Worm (Caenorhabditis elegans): Measurements from ENCODE around the gene R12H7.4.

Gene R12H7.4

DNA sequence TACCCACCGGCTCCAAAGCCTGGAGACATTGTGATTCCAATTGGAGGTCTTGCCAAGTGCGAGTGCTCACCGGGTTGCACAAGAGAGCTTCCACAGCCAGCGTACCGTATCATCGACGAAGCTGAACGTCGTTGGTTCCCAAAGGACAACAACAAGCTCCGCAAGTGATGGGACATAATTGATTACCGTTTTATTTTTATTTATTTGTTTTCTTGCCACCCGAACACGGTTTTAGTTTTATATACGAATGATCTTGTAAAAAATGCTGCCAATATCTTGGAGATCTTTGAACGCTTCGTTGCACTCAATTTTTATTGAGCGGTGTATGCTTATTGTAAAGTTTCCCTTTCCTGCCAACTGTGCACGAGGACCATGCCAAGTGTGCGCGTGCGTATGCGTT is 21.3 kb downstream of the R12H7.4 start, which contains the start of gene K08H2.4:
Gene K08H2.4, plus strand, starts transcription at position 301 of the 400 bp plus-strand sequence.
- TF ChIP-seq ztf-23 (GFP tag; IDR thresholded peaks at IDR 0.05) (no peak), tab-1 (GFP tag; IDR thresholded peaks at IDR 0.05) (no peak), flt-1 (GFP tag; IDR thresholded peaks at IDR 0.05) (no peak), ref-1 (GFP tag; conservative IDR thresholded peaks at IDR 0.05) (no peak), med-1 (GFP tag; optimal IDR thresholded peaks at IDR 0.05; ENCODE audit: insufficient read depth) (no peak)

DNA sequence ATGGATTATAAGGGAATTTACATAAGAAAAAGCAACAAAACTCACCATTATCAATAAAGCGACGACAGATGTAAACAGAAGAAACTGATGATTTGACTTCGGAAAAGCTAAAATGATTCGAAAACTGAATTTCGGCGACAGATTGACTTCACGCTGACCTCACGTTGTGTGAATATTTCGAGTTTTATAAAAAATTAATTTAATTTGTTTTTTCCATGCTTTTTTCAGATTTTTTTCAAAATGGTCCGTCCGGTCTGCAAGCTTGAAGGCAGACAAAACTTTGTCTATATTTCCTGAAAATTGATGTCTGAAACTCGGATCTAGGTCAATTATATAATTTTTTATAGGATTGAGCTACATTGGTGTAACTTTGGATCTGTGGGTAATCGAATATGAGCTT is 25.3 kb downstream of the R12H7.4 start, which contains the start of gene K08H2.5:
Gene K08H2.5, minus strand, starts transcription at position 101 of the 400 bp plus-strand sequence.
- no peak for TF ChIP-seq med-1 (GFP tag; optimal IDR thresholded peaks at IDR 0.05; ENCODE audit: insufficient read depth)
- no peak for TF ChIP-seq ztf-23 (GFP tag; IDR thresholded peaks at IDR 0.05)
- TF ChIP-seq klf-2 (GFP tag; conservative IDR thresholded peaks at IDR 0.05) = no peak
- no peak for TF ChIP-seq tab-1 (GFP tag; IDR thresholded peaks at IDR 0.05)
- TF ChIP-seq flt-1 (GFP tag; IDR thresholded peaks at IDR 0.05) = no peak
- TF ChIP-seq ref-1 (GFP tag; conservative IDR thresholded peaks at IDR 0.05) = no peak
- TF ChIP-seq T22C8.4 (GFP tag; IDR thresholded peaks at IDR 0.05) = no peak
- no peak for TF ChIP-seq cog-1 (tag; optimal IDR thresholded peaks at IDR 0.05)

DNA sequence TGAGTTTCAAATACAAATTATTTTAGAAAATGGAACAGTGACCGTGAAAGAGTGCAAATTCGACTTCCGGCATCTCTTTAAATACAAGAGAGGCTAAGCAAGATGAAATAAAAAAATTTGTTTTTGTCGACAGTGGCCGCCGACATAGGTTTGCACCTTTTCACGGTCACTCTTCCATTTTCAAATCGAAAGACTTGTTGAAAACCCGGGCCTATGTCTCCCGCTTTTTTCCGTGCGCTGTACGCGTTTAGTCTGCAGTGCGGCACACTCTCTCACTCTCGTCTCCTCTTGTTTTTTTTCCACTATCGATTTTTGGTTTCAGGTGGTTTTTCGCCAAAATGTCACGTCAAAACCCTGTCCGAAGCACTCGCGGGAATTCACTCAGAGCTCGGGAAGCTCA is 28.2 kb downstream of the R12H7.4 start, which contains the start of gene hpl-1:
Gene hpl-1, plus strand, starts transcription at position 301 of the 400 bp plus-strand sequence.
- TF ChIP-seq ref-1 (GFP tag; conservative IDR thresholded peaks at IDR 0.05) (no peak), klf-2 (GFP tag; conservative IDR thresholded peaks at IDR 0.05) (no peak)

DNA sequence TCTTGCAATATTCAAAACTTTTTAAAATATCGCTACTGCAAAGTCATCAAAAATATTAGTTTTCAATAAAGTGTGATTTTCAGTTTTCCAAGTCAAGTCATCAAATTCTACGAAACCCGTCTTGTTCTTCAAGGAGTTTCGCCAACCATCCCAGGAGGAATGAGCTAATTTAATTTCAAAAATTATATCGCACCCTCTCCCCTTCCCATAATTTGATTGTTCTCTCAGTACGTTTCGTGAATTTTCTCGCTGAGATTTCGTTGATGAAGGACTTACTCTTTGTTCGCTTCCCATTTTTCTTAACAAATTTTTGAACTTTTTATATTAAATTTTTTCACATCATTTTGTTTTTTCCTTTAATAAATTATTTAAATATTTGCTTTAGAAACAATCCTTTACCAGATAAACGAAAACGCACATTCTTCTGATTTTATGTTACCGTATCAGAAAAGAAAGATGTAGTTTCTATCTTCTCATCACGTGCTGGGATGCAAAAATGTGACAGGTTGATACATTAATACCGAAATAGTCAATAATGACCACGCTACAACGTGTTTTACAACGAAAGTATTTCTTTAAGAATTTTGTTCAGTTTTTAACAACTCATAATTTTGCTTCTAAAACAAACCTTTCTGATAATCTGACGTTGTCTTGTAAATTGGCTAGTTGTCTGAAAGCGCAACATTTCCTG is 29.9 kb downstream of the R12H7.4 start:
- no peak for TF ChIP-seq flt-1 (GFP tag; IDR thresholded peaks at IDR 0.05)
- no peak for TF ChIP-seq med-1 (GFP tag; optimal IDR thresholded peaks at IDR 0.05; ENCODE audit: insufficient read depth)
- TF ChIP-seq ref-1 (GFP tag; conservative IDR thresholded peaks at IDR 0.05) = no peak
- TF ChIP-seq cog-1 (tag; optimal IDR thresholded peaks at IDR 0.05) = no peak
- TF ChIP-seq tab-1 (GFP tag; IDR thresholded peaks at IDR 0.05) = no peak
- no peak for TF ChIP-seq ztf-29 (GFP tag; IDR thresholded peaks at IDR 0.05)

DNA sequence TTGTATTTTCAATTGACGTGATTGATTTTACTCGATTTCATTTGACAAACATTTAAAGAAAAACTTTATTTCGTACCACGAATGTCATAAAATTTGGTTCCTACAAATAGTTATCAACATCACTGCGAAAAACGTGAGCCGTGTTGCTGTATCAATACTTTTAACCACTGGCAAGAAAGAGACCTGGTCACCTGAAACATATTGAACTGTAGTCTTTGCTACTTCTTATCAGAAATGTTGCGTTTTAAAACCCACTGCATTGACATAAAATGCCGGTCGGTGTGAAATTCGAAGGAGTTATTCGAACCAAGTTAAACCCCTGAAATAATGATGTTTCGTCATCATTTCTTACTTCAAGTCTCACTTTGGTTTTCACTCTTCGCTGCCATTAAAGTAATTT is 30.7 kb downstream of the R12H7.4 start:
- no peak for TF ChIP-seq ztf-29 (GFP tag; IDR thresholded peaks at IDR 0.05)
- TF ChIP-seq klf-2 (GFP tag; conservative IDR thresholded peaks at IDR 0.05) = no peak
- no peak for TF ChIP-seq cog-1 (tag; optimal IDR thresholded peaks at IDR 0.05)
- TF ChIP-seq ztf-23 (GFP tag; IDR thresholded peaks at IDR 0.05) = no peak
- TF ChIP-seq T22C8.4 (GFP tag; IDR thresholded peaks at IDR 0.05) = no peak
- no peak for TF ChIP-seq ref-1 (GFP tag; conservative IDR thresholded peaks at IDR 0.05)
- no peak for TF ChIP-seq med-1 (GFP tag; optimal IDR thresholded peaks at IDR 0.05; ENCODE audit: insufficient read depth)
- TF ChIP-seq flt-1 (GFP tag; IDR thresholded peaks at IDR 0.05) = no peak
- TF ChIP-seq tab-1 (GFP tag; IDR thresholded peaks at IDR 0.05) = no peak

DNA sequence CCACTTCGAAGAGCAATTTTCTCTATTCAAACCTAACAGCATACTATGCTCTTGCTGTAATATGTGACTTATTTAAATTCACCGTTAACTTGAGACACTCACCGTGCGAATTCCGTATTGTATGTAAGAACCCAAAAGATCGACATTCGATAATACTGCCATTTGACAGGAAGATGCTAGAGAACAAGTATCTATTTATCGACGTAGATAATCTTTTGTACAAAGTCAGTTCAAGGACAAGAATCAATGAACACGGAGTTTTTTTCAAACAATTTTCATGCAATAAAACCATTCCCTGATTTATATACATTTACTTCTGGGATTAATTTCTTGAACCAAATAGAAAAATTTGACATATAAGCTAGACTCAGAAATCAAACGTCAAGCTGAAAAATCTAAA is 31.4 kb downstream of the R12H7.4 start, which contains the start of gene K08H2.7:
Gene K08H2.7, minus strand, starts transcription at position 173 of the 400 bp plus-strand sequence.
- TF ChIP-seq ztf-29 (GFP tag; IDR thresholded peaks at IDR 0.05) (no peak), ztf-23 (GFP tag; IDR thresholded peaks at IDR 0.05) (no peak), ref-1 (GFP tag; conservative IDR thresholded peaks at IDR 0.05) (no peak), med-1 (GFP tag; optimal IDR thresholded peaks at IDR 0.05; ENCODE audit: insufficient read depth) (no peak), flt-1 (GFP tag; IDR thresholded peaks at IDR 0.05) (no peak), klf-2 (GFP tag; conservative IDR thresholded peaks at IDR 0.05) (no peak), tab-1 (GFP tag; IDR thresholded peaks at IDR 0.05) (no peak), T22C8.4 (GFP tag; IDR thresholded peaks at IDR 0.05) (no peak), cog-1 (tag; optimal IDR thresholded peaks at IDR 0.05) (no peak)

DNA sequence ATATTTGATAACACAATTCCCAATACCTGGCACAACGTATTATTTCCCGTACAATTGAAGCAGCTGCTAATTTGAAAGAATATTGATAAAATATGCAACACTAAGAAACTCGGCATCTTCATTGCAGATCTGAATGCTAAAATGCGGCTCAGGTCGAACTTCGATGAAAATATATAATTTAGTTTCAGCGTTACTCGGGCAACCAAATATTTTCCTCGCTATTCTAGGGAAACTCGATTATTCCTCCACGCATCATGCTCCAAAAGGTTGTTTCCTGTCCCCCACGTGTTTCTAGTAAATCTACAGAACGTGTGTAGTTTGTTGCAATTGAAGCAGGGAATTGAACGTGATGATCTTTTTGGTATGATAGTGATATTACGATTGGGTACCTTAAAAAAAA is 32.2 kb downstream of the R12H7.4 start:
- TF ChIP-seq ref-1 (GFP tag; conservative IDR thresholded peaks at IDR 0.05) (no peak), ztf-29 (GFP tag; IDR thresholded peaks at IDR 0.05) (no peak), flt-1 (GFP tag; IDR thresholded peaks at IDR 0.05) (no peak), cog-1 (tag; optimal IDR thresholded peaks at IDR 0.05) (no peak), med-1 (GFP tag; optimal IDR thresholded peaks at IDR 0.05; ENCODE audit: insufficient read depth) (no peak), ztf-23 (GFP tag; IDR thresholded peaks at IDR 0.05) (no peak), klf-2 (GFP tag; conservative IDR thresholded peaks at IDR 0.05) (no peak), T22C8.4 (GFP tag; IDR thresholded peaks at IDR 0.05) (no peak), tab-1 (GFP tag; IDR thresholded peaks at IDR 0.05) (no peak)

DNA sequence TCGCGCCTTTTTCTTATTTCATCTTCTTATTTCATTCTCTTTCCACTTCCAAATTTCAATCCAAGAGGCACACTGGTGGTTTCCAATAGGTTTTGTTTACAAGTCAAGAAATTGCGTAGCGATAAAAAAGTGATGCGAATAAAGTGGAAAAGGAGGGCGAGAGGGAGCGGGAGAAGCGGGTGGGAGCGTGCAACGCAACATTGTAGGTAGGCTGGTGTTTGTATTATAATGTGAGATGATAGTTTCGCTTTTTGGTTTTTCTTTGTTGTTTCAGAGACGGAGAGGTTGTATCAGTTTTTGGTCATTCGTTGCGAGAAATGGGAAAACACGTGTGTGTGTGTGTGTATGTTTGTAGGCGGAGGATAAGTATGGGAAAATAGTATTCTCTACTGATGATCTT is 33.3 kb downstream of the R12H7.4 start:
- no peak for TF ChIP-seq klf-2 (GFP tag; conservative IDR thresholded peaks at IDR 0.05)
- TF ChIP-seq flt-1 (GFP tag; IDR thresholded peaks at IDR 0.05) = no peak
- TF ChIP-seq ref-1 (GFP tag; conservative IDR thresholded peaks at IDR 0.05) = no peak
- TF ChIP-seq T22C8.4 (GFP tag; IDR thresholded peaks at IDR 0.05) = no peak
- no peak for TF ChIP-seq ztf-29 (GFP tag; IDR thresholded peaks at IDR 0.05)
- TF ChIP-seq med-1 (GFP tag; optimal IDR thresholded peaks at IDR 0.05; ENCODE audit: insufficient read depth) = no peak
- TF ChIP-seq ztf-23 (GFP tag; IDR thresholded peaks at IDR 0.05) = no peak
- no peak for TF ChIP-seq cog-1 (tag; optimal IDR thresholded peaks at IDR 0.05)
- TF ChIP-seq tab-1 (GFP tag; IDR thresholded peaks at IDR 0.05) = no peak

DNA sequence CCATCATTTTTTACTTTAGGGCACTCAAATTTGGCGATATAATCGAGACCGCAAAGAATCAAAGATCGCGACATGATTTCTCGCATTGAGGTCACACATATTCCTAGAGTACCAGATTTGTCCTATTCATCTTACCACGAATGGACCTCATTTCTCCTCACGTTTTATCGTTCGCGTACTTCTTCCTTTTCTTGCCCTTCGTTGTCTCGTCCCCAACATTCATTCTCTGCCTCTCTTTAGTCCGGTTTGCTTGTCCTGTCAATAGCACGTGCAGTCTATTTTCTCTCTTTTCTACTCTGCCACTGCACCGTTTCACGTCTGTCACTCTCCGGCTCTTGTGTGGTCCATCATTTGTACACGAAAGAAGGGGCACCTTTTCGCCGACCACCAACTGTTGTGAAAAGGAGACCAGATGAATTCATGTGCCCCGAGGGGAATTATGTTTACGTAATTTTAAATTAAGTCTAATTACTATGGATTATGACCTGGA is 34.5 kb downstream of the R12H7.4 start:
- TF ChIP-seq cog-1 (tag; optimal IDR thresholded peaks at IDR 0.05) (peak; percentile 30), flt-1 (GFP tag; IDR thresholded peaks at IDR 0.05) (0 out of 2 replicates have a peak, but pooled peaks have one; percentile 51), T22C8.4 (GFP tag; IDR thresholded peaks at IDR 0.05) (no peak)

DNA sequence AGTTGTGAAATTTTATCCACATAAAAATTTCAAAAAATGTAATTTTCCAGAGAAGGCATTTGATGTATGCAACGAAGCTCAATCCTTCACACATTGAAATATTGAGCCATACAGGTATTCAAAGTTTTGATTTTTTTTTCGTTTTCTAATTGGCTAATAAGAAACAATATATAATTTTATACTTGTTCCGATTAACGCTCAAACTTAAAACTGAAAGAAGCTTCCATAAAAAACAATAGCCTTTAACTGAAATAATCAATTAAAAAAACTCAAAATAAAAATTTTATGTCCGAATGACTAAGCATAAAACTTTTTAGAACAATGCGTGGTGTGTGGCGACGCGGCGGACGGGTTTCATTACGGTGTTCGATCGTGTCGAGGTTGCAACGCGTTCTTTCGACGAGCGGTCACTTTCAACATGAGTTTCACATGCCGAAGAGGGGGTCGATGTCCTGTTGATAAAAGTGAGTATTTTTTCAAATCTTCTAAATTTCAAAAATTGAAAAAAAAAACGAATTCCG is 35.1 kb downstream of the R12H7.4 start, which contains the start of gene nhr-32:
Gene nhr-32, plus strand, starts transcription at position 51 of the 521 bp plus-strand sequence.
- TF ChIP-seq cog-1 (tag; optimal IDR thresholded peaks at IDR 0.05) = no peak
- TF ChIP-seq ref-1 (GFP tag; conservative IDR thresholded peaks at IDR 0.05) = no peak
- TF ChIP-seq T22C8.4 (GFP tag; IDR thresholded peaks at IDR 0.05) = no peak
- no peak for TF ChIP-seq klf-2 (GFP tag; conservative IDR thresholded peaks at IDR 0.05)
- TF ChIP-seq ztf-29 (GFP tag; IDR thresholded peaks at IDR 0.05) = no peak
- no peak for TF ChIP-seq tab-1 (GFP tag; IDR thresholded peaks at IDR 0.05)
- no peak for TF ChIP-seq flt-1 (GFP tag; IDR thresholded peaks at IDR 0.05)
- TF ChIP-seq ztf-23 (GFP tag; IDR thresholded peaks at IDR 0.05) = no peak
- no peak for TF ChIP-seq med-1 (GFP tag; optimal IDR thresholded peaks at IDR 0.05; ENCODE audit: insufficient read depth)
